Worm (Caenorhabditis elegans) whole organism, late embryonic: Measurements from ENCODE around the gene elpc-2.

Experiments
- Y22D7AL.16 ChIP-seq: sonication (generic microtip); optimal IDR thresholded peaks from 2 replicates; lab custom pipeline; 2016; ENCODE audit warnings: missing genetic modification characterization, missing compliant biosample characterization
- ets-4 ChIP-seq: sonication (generic microtip); optimal IDR thresholded peaks from 2 replicates; lab custom pipeline; 2016; ENCODE audit warnings: missing genetic modification characterization, missing compliant biosample characterization
- rnt-1 ChIP-seq: sonication (generic microtip); optimal IDR thresholded peaks from 2 replicates; lab custom pipeline; 2016; ENCODE audit warnings: missing genetic modification characterization, missing compliant biosample characterization
- tbx-7 ChIP-seq: sonication (generic microtip); optimal IDR thresholded peaks from 2 replicates; lab custom pipeline; 2016; ENCODE audit warnings: missing genotype, missing genetic modification characterization, missing compliant biosample characterization

- no peak for TF ChIP-seq rnt-1 (tag; lab: Kevin White, UChicago)
- no peak for TF ChIP-seq Y22D7AL.16
- no peak for TF ChIP-seq ets-4
- TF ChIP-seq tbx-7 (tag; lab: Kevin White, UChicago): no peak
Observed at ce11 chrIII:12624466-12624865, 49.0 kb upstream of the elpc-2 start, which contains the start of gene gtf-2A2.
